Worm (Caenorhabditis elegans) whole organism, late embryonic: ENCODE results near the gene his-38.

Experiments
- C08G9.2 ChIP-seq: sonication (generic microtip); optimal IDR thresholded peaks from 2 replicates; lab custom pipeline; 2016; ENCODE audit warnings: mild to moderate bottlenecking, missing genetic modification characterization, moderate library complexity, missing compliant biosample characterization
- C38D4.7 ChIP-seq: fragments of 200-800 bp; sonication (Bioruptor generic); optimal IDR thresholded peaks from 2 replicates; lab custom pipeline; 2018; ENCODE audit warnings: mild to moderate bottlenecking, missing genetic modification characterization, moderate library complexity, missing compliant biosample characterization
- F13H6.1 ChIP-seq: sonication (generic microtip); optimal IDR thresholded peaks from 2 replicates; lab custom pipeline; 2016; ENCODE audit warnings: missing genetic modification characterization, missing compliant biosample characterization
- K02D7.2 ChIP-seq: sonication (generic microtip); optimal IDR thresholded peaks from 2 replicates; lab custom pipeline; 2017; ENCODE audit warnings: mild to moderate bottlenecking, missing genetic modification characterization, missing compliant biosample characterization
- ahr-1 ChIP-seq: sonication (generic microtip); optimal IDR thresholded peaks from 2 replicates; lab custom pipeline; 2016; ENCODE audit warnings: missing genetic modification characterization, missing compliant biosample characterization
- ama-1 ChIP-seq: fragments of 150-350 bp; optimal IDR thresholded peaks from 2 replicates; lab custom pipeline; 2014
- ceh-14 ChIP-seq: sonication (generic microtip); optimal IDR thresholded peaks from 2 replicates; lab custom pipeline; 2016; ENCODE audit warnings: missing genotype, missing genetic modification characterization, missing compliant biosample characterization
- ceh-18 ChIP-seq: sonication (generic microtip); optimal IDR thresholded peaks from 2 replicates; lab custom pipeline; 2016; ENCODE audit warnings: missing genetic modification characterization, missing compliant biosample characterization
- ceh-19 ChIP-seq: fragments of 200-800 bp; sonication (Bioruptor generic); optimal IDR thresholded peaks from 2 replicates; lab custom pipeline; 2018; ENCODE audit warnings: mild to moderate bottlenecking, missing genetic modification characterization, missing compliant biosample characterization
- ceh-22 ChIP-seq: sonication (generic microtip); optimal IDR thresholded peaks from 2 replicates; lab custom pipeline; 2017; ENCODE audit warnings: missing biosample characterization, missing genetic modification characterization
- ceh-24 ChIP-seq: sonication (generic microtip); optimal IDR thresholded peaks from 2 replicates; lab custom pipeline; 2016; ENCODE audit warnings: mild to moderate bottlenecking, missing genetic modification characterization, missing compliant biosample characterization
- ceh-31 ChIP-seq: sonication (generic microtip); optimal IDR thresholded peaks from 2 replicates; lab custom pipeline; 2016; ENCODE audit warnings: missing genetic modification characterization, missing compliant biosample characterization
- ceh-34 ChIP-seq: sonication (generic microtip); optimal IDR thresholded peaks from 2 replicates; lab custom pipeline; 2016; ENCODE audit warnings: mild to moderate bottlenecking, missing genetic modification characterization, missing compliant biosample characterization
- ceh-48 ChIP-seq: sonication (generic microtip); optimal IDR thresholded peaks from 2 replicates; lab custom pipeline; 2016; ENCODE audit warnings: missing genetic modification characterization, inconsistent platforms, missing compliant biosample characterization
- ceh-9 ChIP-seq: sonication (generic microtip); optimal IDR thresholded peaks from 2 replicates; lab custom pipeline; 2016; ENCODE audit warnings: mild to moderate bottlenecking, missing genetic modification characterization, inconsistent platforms, missing compliant biosample characterization
- che-1 ChIP-seq: sonication (generic microtip); optimal IDR thresholded peaks from 2 replicates; lab custom pipeline; 2016; ENCODE audit warnings: mild to moderate bottlenecking, missing genetic modification characterization, missing compliant biosample characterization
- dve-1 ChIP-seq: sonication (generic microtip); optimal IDR thresholded peaks from 2 replicates; lab custom pipeline; 2017; ENCODE audit warnings: antibody characterized with exemption, mild to moderate bottlenecking, missing genetic modification characterization, missing compliant biosample characterization
- elt-2 ChIP-seq: sonication (generic microtip); optimal IDR thresholded peaks from 2 replicates; lab custom pipeline; 2016; ENCODE audit warnings: missing genetic modification reagents, missing genetic modification characterization, missing compliant biosample characterization
- elt-4 ChIP-seq: sonication (generic microtip); optimal IDR thresholded peaks from 2 replicates; lab custom pipeline; 2016; ENCODE audit warnings: missing genetic modification characterization, missing compliant biosample characterization
- ets-4 ChIP-seq: sonication (generic microtip); optimal IDR thresholded peaks from 2 replicates; lab custom pipeline; 2016; ENCODE audit warnings: missing genetic modification characterization, missing compliant biosample characterization
- eyg-1 ChIP-seq: sonication (generic microtip); optimal IDR thresholded peaks from 2 replicates; lab custom pipeline; 2016; ENCODE audit warnings: missing genotype, missing genetic modification characterization, missing compliant biosample characterization
- fkh-10 ChIP-seq: fragments of 150-350 bp; optimal IDR thresholded peaks from 2 replicates; lab custom pipeline; 2014; ENCODE audit warnings: missing biosample characterization, missing genetic modification reagents, missing genetic modification characterization
- hlh-15 ChIP-seq: sonication (generic microtip); optimal IDR thresholded peaks from 2 replicates; lab custom pipeline; 2016; ENCODE audit warnings: missing genetic modification characterization, missing compliant biosample characterization
- hlh-30 ChIP-seq: sonication (generic microtip); optimal IDR thresholded peaks from 2 replicates; lab custom pipeline; 2017; ENCODE audit warnings: antibody characterized with exemption, missing genetic modification characterization, missing compliant biosample characterization; ENCODE audit not compliant: insufficient read depth
- lim-6 ChIP-seq: sonication (generic microtip); optimal IDR thresholded peaks from 2 replicates; lab custom pipeline; 2016; ENCODE audit warnings: missing genetic modification characterization, missing compliant biosample characterization
- nhr-11 ChIP-seq: fragments of 150-350 bp; optimal IDR thresholded peaks from 2 replicates; lab custom pipeline; 2014; ENCODE audit warnings: missing biosample characterization, missing genetic modification characterization
- nhr-232 ChIP-seq: sonication (generic microtip); optimal IDR thresholded peaks from 2 replicates; lab custom pipeline; 2016; ENCODE audit warnings: missing genetic modification characterization, missing compliant biosample characterization
- pat-9 ChIP-seq: fragments of 200-800 bp; sonication (Bioruptor generic); optimal IDR thresholded peaks from 2 replicates; lab custom pipeline; 2018; ENCODE audit warnings: mild to moderate bottlenecking, missing genetic modification characterization, moderate library complexity, missing compliant biosample characterization
- pax-1 ChIP-seq: fragments of 150-350 bp; optimal IDR thresholded peaks from 2 replicates; lab custom pipeline; 2014; ENCODE audit warnings: missing biosample characterization, missing genetic modification characterization
- pha-2 ChIP-seq: sonication (generic microtip); optimal IDR thresholded peaks from 2 replicates; lab custom pipeline; 2017; ENCODE audit warnings: mild to moderate bottlenecking, missing genetic modification characterization, missing compliant biosample characterization
- ref-2 ChIP-seq: sonication (generic microtip); optimal IDR thresholded peaks from 2 replicates; lab custom pipeline; 2016; ENCODE audit warnings: missing genetic modification characterization, missing compliant biosample characterization
- rnt-1 ChIP-seq: sonication (generic microtip); optimal IDR thresholded peaks from 2 replicates; lab custom pipeline; 2016; ENCODE audit warnings: missing genetic modification characterization, missing compliant biosample characterization
- sox-2 ChIP-seq: fragments of 200-800 bp; sonication (Bioruptor generic); IDR thresholded peaks from 2 replicates; pipeline ENCODE4 v1.3.6; 2022; ENCODE audit warnings: missing genetic modification reagents, missing genetic modification characterization, missing compliant biosample characterization
- syd-9 ChIP-seq: sonication (generic microtip); optimal IDR thresholded peaks from 2 replicates; lab custom pipeline; 2016; ENCODE audit warnings: mild to moderate bottlenecking, missing genetic modification characterization, moderate library complexity, missing compliant biosample characterization
- tbx-7 ChIP-seq: sonication (generic microtip); optimal IDR thresholded peaks from 2 replicates; lab custom pipeline; 2016; ENCODE audit warnings: missing genotype, missing genetic modification characterization, missing compliant biosample characterization
- unc-42 ChIP-seq: sonication (generic microtip); optimal IDR thresholded peaks from 2 replicates; lab custom pipeline; 2016; ENCODE audit warnings: missing genotype, missing genetic modification characterization, missing compliant biosample characterization
- unc-86 ChIP-seq: sonication (generic microtip); optimal IDR thresholded peaks from 2 replicates; lab custom pipeline; 2016; ENCODE audit warnings: missing genetic modification characterization, missing compliant biosample characterization
- ztf-16 ChIP-seq: sonication (generic microtip); optimal IDR thresholded peaks from 2 replicates; lab custom pipeline; 2017; ENCODE audit warnings: missing genetic modification characterization, missing compliant biosample characterization

his-38 gene

ce11 chrX:7329601-7330000 is 19.9 kb upstream of the his-38 start, which contains the start of gene ttr-59:
Gene ttr-59, plus strand, starts transcription at chrX:7329818.
- TF ChIP-seq unc-42 (no peak), pha-2 (tag; lab: Kevin White, UChicago) (no peak), ceh-22 (tag; lab: Kevin White, UChicago) (no peak), elt-4 (tag; lab: Kevin White, UChicago) (no peak), tbx-7 (tag; lab: Kevin White, UChicago) (no peak), F13H6.1 (tag; lab: Kevin White, UChicago) (no peak), pax-1 (tag; lab: Kevin White, UChicago) (no peak), ceh-24 (no peak), che-1 (no peak), ahr-1 (tag; lab: Kevin White, UChicago) (no peak), lim-6 (tag; lab: Kevin White, UChicago) (no peak)

DNA sequence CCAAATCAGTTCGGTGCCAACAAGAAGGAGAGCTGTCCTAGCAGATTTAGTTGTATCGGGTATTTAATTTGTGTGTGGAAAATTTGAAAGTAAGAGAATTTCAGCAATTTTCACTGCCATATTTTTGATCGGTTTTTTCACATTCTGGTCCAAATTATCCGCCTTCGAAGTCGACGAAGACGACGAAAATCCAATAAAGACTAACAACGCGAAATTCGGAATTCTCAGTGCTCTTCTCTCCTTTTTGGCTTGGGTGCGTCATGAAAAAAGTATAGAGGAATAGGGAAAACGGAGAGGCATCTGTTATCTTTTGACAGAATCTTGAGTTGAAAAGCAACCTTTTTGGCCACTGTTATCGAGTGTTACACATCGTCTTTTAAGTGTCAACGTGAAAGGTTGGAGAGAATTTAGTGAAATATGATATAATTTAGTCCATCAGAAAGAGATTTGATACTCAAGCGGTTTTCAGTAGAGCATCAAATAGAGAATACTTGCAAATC is 18.4 kb upstream of the his-38 start:
- peak; percentile 76 for TF ChIP-seq unc-42
- TF ChIP-seq pat-9: no peak

DNA sequence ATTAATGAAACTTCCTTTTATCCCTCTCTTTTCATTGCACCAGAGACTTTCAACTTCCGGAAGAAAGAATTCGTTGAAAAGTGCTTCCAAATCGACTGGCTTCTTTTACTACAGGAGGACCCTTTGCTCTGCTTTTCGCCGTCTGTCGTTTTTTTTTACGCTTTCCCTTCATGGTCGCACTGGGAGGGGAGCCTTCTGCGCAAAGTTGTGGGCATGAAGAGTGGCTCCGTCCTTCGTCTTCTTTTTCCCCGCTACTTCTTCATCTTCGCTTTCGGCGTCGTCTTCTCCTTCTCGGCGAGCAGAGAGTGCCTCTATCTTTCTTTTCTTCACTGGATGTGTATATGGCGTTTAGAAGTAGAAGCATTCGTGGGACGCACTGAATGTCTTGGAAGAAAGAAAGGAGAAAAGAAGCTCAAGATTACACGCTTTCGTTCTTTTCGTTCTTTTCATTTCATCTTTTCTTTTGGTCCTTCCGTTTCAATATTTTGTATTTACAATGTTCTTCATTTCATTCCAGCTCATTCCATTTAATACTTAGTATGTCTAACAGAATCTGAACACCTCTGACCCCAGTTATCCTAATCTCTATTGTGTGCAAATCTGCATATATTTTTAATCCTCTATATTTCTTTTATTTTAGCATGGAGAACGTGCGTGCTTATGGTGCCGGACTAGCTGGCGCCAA is 17.4 kb upstream of the his-38 start, which contains the start of gene sng-1:
Gene sng-1 (plus strand): TSS at position 635 of the 685 bp plus-strand sequence.
- no peak for TF ChIP-seq ztf-16 (tag; lab: Kevin White, UChicago)
- peak; percentile 16 for TF ChIP-seq ceh-14 (tag; lab: Kevin White, UChicago)
- peak; percentile 19 for TF ChIP-seq ceh-31 (tag; lab: Kevin White, UChicago)

DNA sequence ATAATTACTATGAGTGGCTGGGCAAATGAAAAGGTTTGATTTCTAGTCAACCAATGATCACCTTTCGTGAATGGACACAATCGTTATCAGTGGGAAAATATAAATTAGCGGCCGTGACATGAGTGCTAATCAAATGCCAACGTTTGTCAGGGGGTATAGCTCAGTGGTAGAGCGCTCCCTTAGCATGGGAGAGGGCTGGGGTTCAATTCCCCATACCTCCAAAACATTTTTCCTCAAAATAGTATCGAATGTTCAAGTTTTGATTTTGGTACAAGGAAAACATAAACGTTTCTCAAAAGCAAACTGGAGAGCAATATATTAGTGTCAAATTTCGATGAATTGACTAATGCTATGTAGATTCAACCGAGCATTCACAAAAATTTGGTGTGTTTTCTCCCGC is 13.9 kb upstream of the his-38 start:
- TF ChIP-seq syd-9 (tag; lab: Kevin White, UChicago): no peak
- TF ChIP-seq nhr-11 (tag; lab: Kevin White, UChicago): no peak
- peak; percentile 8 for TF ChIP-seq C38D4.7 (GFP tag; lab: Kevin White, UChicago)
- no peak for TF ChIP-seq ceh-18
- no peak for TF ChIP-seq F13H6.1 (tag; lab: Kevin White, UChicago)
- no peak for TF ChIP-seq pax-1 (tag; lab: Kevin White, UChicago)
- TF ChIP-seq ref-2 (tag; lab: Kevin White, UChicago): peak; percentile 19
- TF ChIP-seq ets-4 (tag; lab: Kevin White, UChicago): no peak
- no peak for TF ChIP-seq sox-2
- no peak for TF ChIP-seq ceh-9 (tag; lab: Kevin White, UChicago)
- no peak for TF ChIP-seq eyg-1 (tag; lab: Kevin White, UChicago)
- TF ChIP-seq elt-2: peak; percentile 62
- TF ChIP-seq nhr-232 (tag; lab: Kevin White, UChicago): no peak
- peak; percentile 31 for TF ChIP-seq ceh-19 (GFP tag; lab: Kevin White, UChicago)
- TF ChIP-seq ama-1 (lab: Kevin White, UChicago): no peak
- no peak for TF ChIP-seq unc-42
- no peak for TF ChIP-seq ceh-34 (tag; lab: Kevin White, UChicago)
- no peak for TF ChIP-seq unc-86 (tag; lab: Kevin White, UChicago)
- peak; percentile 26 for TF ChIP-seq ceh-14 (tag; lab: Kevin White, UChicago)
- no peak for TF ChIP-seq fkh-10 (GFP tag; lab: Kevin White, UChicago)
- no peak for TF ChIP-seq hlh-15 (tag; lab: Kevin White, UChicago)
- TF ChIP-seq K02D7.2 (tag; lab: Kevin White, UChicago): peak; percentile 9
- no peak for TF ChIP-seq C08G9.2 (tag; lab: Kevin White, UChicago)
- no peak for TF ChIP-seq hlh-30 (tag; lab: Kevin White, UChicago)
- TF ChIP-seq rnt-1 (tag; lab: Kevin White, UChicago): no peak
- no peak for TF ChIP-seq ceh-48 (tag; lab: Kevin White, UChicago)
- TF ChIP-seq dve-1: no peak
